Worm (Caenorhabditis elegans) whole organism, L4 larva: ENCODE measurements around the gene Y38H6C.16.
A peak's percentile ranks its signal among the peaks of the same experiment; 100 is the strongest.

Experiments used
- F10B5.3 ChIP-seq: sonication (generic microtip); optimal IDR thresholded peaks from 2 replicates; lab custom pipeline; 2016; ENCODE audit warnings: mild to moderate bottlenecking, missing genetic modification characterization, missing compliant biosample characterization
- F26F4.8 ChIP-seq: fragments of 200-800 bp; sonication (Bioruptor generic); conservative IDR thresholded peaks from 2 replicates; pipeline ENCODE4 v1.3.6; 2022; ENCODE audit warnings: missing genetic modification characterization, missing compliant biosample characterization
- F44E2.7 ChIP-seq: fragments of 200-800 bp; sonication (Bioruptor generic); IDR thresholded peaks from 2 replicates; pipeline ENCODE4 v2.1.2; 2022; ENCODE audit warnings: missing genetic modification characterization, missing compliant biosample characterization
- F49E8.2 ChIP-seq: sonication (generic microtip); optimal IDR thresholded peaks from 2 replicates; lab custom pipeline; 2016; ENCODE audit warnings: missing compliant biosample characterization, mild to moderate bottlenecking, missing genetic modification characterization, borderline replicate concordance
- T20F7.1 ChIP-seq: fragments of 200-800 bp; sonication (Bioruptor generic); optimal IDR thresholded peaks from 2 replicates; lab custom pipeline; 2018; ENCODE audit warnings: mild to moderate bottlenecking, missing genetic modification characterization, missing compliant biosample characterization
- aha-1 ChIP-seq: fragments of 150-350 bp; peaks from one replicate; lab custom pipeline; 2014; ENCODE audit warnings: missing biosample characterization, missing genetic modification characterization
- aly-2 ChIP-seq: sonication (generic microtip); optimal IDR thresholded peaks from 2 replicates; lab custom pipeline; 2018; ENCODE audit warnings: missing biosample characterization, missing genetic modification characterization
- ama-1 ChIP-seq: fragments of 150-350 bp; optimal IDR thresholded peaks from 2 replicates; lab custom pipeline; 2014; ENCODE audit warnings: inconsistent platforms, mixed read lengths
- arid-1 ChIP-seq: fragments of 200-800 bp; sonication (Bioruptor generic); conservative IDR thresholded peaks from 2 replicates; pipeline ENCODE4 v1.3.6; 2022; ENCODE audit warnings: missing genetic modification reagents, missing genetic modification characterization, missing compliant biosample characterization
- ceh-82 ChIP-seq: sonication (generic microtip); optimal IDR thresholded peaks from 2 replicates; lab custom pipeline; 2017; ENCODE audit warnings: missing biosample characterization, missing genetic modification characterization
- ces-1 ChIP-seq: fragments of 150-350 bp; sonication (generic microtip); optimal IDR thresholded peaks from 4 replicates; lab custom pipeline; 2014; ENCODE audit warnings: missing biosample characterization, missing genetic modification reagents, missing genetic modification characterization
- daf-16 ChIP-seq, 3 experiments: sonication (generic microtip); optimal IDR thresholded peaks; 2 replicates each; lab custom pipeline; 2016 to 2017; ENCODE audit warnings: missing genetic modification characterization in 3 of 3, missing genetic modification reagents in 3 of 3, mild to moderate bottlenecking in 2 of 3, missing compliant biosample characterization in 2 of 3, missing biosample characterization in 1 of 3, moderate library complexity in 1 of 3
- daf-19 ChIP-seq: fragments of 200-800 bp; sonication (Bioruptor generic); conservative IDR thresholded peaks from 2 replicates; pipeline ENCODE4 v1.3.6; 2022; ENCODE audit warnings: missing genetic modification characterization, missing compliant biosample characterization
- dmd-9 ChIP-seq: fragments of 200-800 bp; sonication (Bioruptor generic); IDR thresholded peaks from 2 replicates; pipeline ENCODE4 v1.3.6; 2022; ENCODE audit warnings: missing genetic modification reagents, missing genetic modification characterization, missing compliant biosample characterization
- duxl-1 ChIP-seq: sonication (generic microtip); optimal IDR thresholded peaks from 2 replicates; lab custom pipeline; 2016; ENCODE audit warnings: mild to moderate bottlenecking, missing genetic modification characterization, moderate library complexity, missing compliant biosample characterization; ENCODE audit not compliant: poor library complexity
- dve-1 ChIP-seq: sonication (generic microtip); optimal IDR thresholded peaks from 2 replicates; lab custom pipeline; 2017; ENCODE audit warnings: antibody characterized with exemption, mild to moderate bottlenecking, missing genetic modification characterization, missing compliant biosample characterization; ENCODE audit not compliant: insufficient read depth
- hif-1 ChIP-seq, 2 experiments: sonication (generic microtip); optimal IDR thresholded peaks; 2 replicates each; lab custom pipeline; 2016 to 2017; ENCODE audit warnings: missing compliant biosample characterization in 2 of 2, missing genetic modification characterization in 2 of 2, missing genetic modification reagents in 2 of 2, missing genotype in 2 of 2, mild to moderate bottlenecking in 1 of 2
- jun-1 ChIP-seq: fragments of 150-350 bp; optimal IDR thresholded peaks from 2 replicates; lab custom pipeline; 2014; ENCODE audit warnings: missing biosample characterization, missing genetic modification reagents, missing genetic modification characterization
- lim-7 ChIP-seq: fragments of 200-800 bp; sonication (Bioruptor generic); IDR thresholded peaks from 2 replicates; pipeline ENCODE4 v1.3.6; 2022; ENCODE audit warnings: missing genetic modification characterization, missing compliant biosample characterization
- lin-29 ChIP-seq: fragments of 200-800 bp; sonication (Bioruptor generic); IDR thresholded peaks from 2 replicates; pipeline ENCODE4 v1.3.6; 2022; ENCODE audit warnings: missing genetic modification reagents, missing genetic modification characterization, missing compliant biosample characterization
- lin-38 ChIP-seq: fragments of 200-800 bp; sonication (Bioruptor generic); IDR thresholded peaks from 2 replicates; pipeline ENCODE4 v1.3.6; 2022; ENCODE audit warnings: missing genetic modification reagents, missing genetic modification characterization, missing compliant biosample characterization
- madf-5 ChIP-seq, 2 experiments: fragments of 200-800 bp; sonication (Bioruptor generic); IDR thresholded peaks; 2 replicates each; pipeline ENCODE4 v1.3.6; 2022; ENCODE audit warnings: missing compliant biosample characterization in 2 of 2, missing genetic modification characterization in 2 of 2
- mes-2 ChIP-seq: sonication (generic microtip); optimal IDR thresholded peaks from 2 replicates; lab custom pipeline; 2016; ENCODE audit warnings: missing genotype, mild to moderate bottlenecking, missing genetic modification characterization, missing compliant biosample characterization; ENCODE audit not compliant: poor library complexity, severe bottlenecking
- mxl-3 ChIP-seq: fragments of 200-800 bp; sonication (Bioruptor generic); optimal IDR thresholded peaks from 2 replicates; lab custom pipeline; 2018; ENCODE audit warnings: mild to moderate bottlenecking, missing genetic modification characterization, missing compliant biosample characterization
- nhr-102 ChIP-seq: sonication (generic microtip); optimal IDR thresholded peaks from 2 replicates; lab custom pipeline; 2016; ENCODE audit warnings: mild to moderate bottlenecking, missing genetic modification characterization, moderate library complexity, missing compliant biosample characterization
- nhr-111 ChIP-seq: fragments of 200-800 bp; sonication (Bioruptor generic); optimal IDR thresholded peaks from 2 replicates; lab custom pipeline; 2018; ENCODE audit warnings: mild to moderate bottlenecking, missing genetic modification characterization, missing compliant biosample characterization
- nhr-28 ChIP-seq: fragments of 150-350 bp; optimal IDR thresholded peaks from 2 replicates; lab custom pipeline; 2014; ENCODE audit warnings: missing biosample characterization, missing genetic modification characterization
- nhr-6 ChIP-seq: fragments of 150-350 bp; optimal IDR thresholded peaks from 2 replicates; lab custom pipeline; 2014; ENCODE audit warnings: missing biosample characterization, missing genetic modification characterization
- nhr-77 ChIP-seq: fragments of 150-350 bp; optimal IDR thresholded peaks from 2 replicates; lab custom pipeline; 2014; ENCODE audit warnings: missing biosample characterization, missing genetic modification characterization
- pqm-1 ChIP-seq: sonication (generic microtip); optimal IDR thresholded peaks from 2 replicates; lab custom pipeline; 2017; ENCODE audit warnings: missing biosample characterization, missing genetic modification characterization
- spr-1 ChIP-seq: sonication (generic microtip); optimal IDR thresholded peaks from 2 replicates; lab custom pipeline; 2016; ENCODE audit warnings: mild to moderate bottlenecking, missing genetic modification characterization, missing compliant biosample characterization
- spr-3 ChIP-seq: fragments of 200-800 bp; sonication (Bioruptor generic); optimal IDR thresholded peaks from 2 replicates; lab custom pipeline; 2018; ENCODE audit warnings: mild to moderate bottlenecking, missing genetic modification characterization, missing compliant biosample characterization
- tag-97 ChIP-seq: fragments of 200-800 bp; sonication (Bioruptor generic); IDR thresholded peaks from 2 replicates; pipeline ENCODE4 v1.3.6; 2022; ENCODE audit warnings: missing genetic modification characterization, missing compliant biosample characterization
- unc-130 ChIP-seq: sonication (generic microtip); optimal IDR thresholded peaks from 2 replicates; lab custom pipeline; 2016; ENCODE audit warnings: missing genetic modification reagents, missing genetic modification characterization, missing compliant biosample characterization
- unc-39 ChIP-seq: sonication (generic microtip); optimal IDR thresholded peaks from 2 replicates; lab custom pipeline; 2017; ENCODE audit warnings: missing biosample characterization, missing genetic modification characterization
- zag-1 ChIP-seq: fragments of 150-350 bp; optimal IDR thresholded peaks from 2 replicates; lab custom pipeline; 2014; ENCODE audit warnings: missing biosample characterization, missing genetic modification characterization
- zfp-3 ChIP-seq: fragments of 200-800 bp; sonication (Bioruptor generic); conservative IDR thresholded peaks from 2 replicates; pipeline ENCODE4 v1.3.6; 2022; ENCODE audit warnings: missing genetic modification reagents, missing genetic modification characterization, missing compliant biosample characterization
- zip-11 ChIP-seq: fragments of 200-800 bp; sonication (Bioruptor generic); IDR thresholded peaks from 2 replicates; pipeline ENCODE4 v1.3.6; 2022; ENCODE audit warnings: missing genetic modification characterization, missing compliant biosample characterization
- ztf-11 ChIP-seq: fragments of 150-350 bp; optimal IDR thresholded peaks from 2 replicates; lab custom pipeline; 2014; ENCODE audit warnings: missing biosample characterization, missing genetic modification characterization

The Y38H6C.16 gene

DNA sequence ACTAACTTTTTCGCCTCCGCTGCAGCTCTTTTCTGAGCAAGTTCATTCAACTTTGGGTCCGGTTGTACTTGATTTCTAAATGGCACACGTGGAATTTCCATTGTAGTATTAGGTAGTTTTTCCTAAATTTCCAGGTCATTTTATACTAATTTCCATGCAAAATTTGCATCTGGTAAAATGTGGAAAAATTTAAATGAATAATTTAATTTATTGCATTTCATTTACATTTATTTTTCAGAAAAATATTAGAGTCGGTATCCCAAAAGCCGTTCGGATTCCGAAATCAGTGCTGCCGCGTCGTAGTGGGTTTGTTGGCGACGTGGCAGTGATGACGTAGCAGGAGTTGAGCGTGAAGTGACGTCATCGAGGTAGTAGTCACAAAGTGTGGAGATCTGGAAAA, 7.9 kb upstream of the Y38H6C.16 start, which contains the start of gene Y38H6C.18:
Y38H6C.18 (minus strand) TSS at position 101 of the 400 bp plus-strand sequence.
- no peak for TF ChIP-seq aly-2
- TF ChIP-seq dve-1 (tag; lab: Kevin White, UChicago) = no peak
- TF ChIP-seq mxl-3 = no peak
- TF ChIP-seq zip-11 (GFP tag; lab: Robert Waterston, UW) = no peak
- TF ChIP-seq unc-39 (tag; lab: Kevin White, UChicago) = no peak
- TF ChIP-seq ama-1 (lab: Kevin White, UChicago) = no peak
- no peak for TF ChIP-seq F44E2.7 (GFP tag; lab: Robert Waterston, UW)
- no peak for TF ChIP-seq madf-5 (GFP tag; IDR thresholded peaks at IDR 0.05; lab: Robert Waterston, UW)
- TF ChIP-seq unc-130 (GFP tag; lab: Kevin White, UChicago) = no peak
- TF ChIP-seq ces-1 (GFP tag; lab: Kevin White, UChicago) = no peak
- no peak for TF ChIP-seq lim-7 (GFP tag; lab: Robert Waterston, UW)
- TF ChIP-seq F10B5.3 (tag; lab: Kevin White, UChicago) = no peak
- no peak for TF ChIP-seq ceh-82
- TF ChIP-seq hif-1 (tag; optimal IDR thresholded peaks at IDR 0.05; lab: Kevin White, UChicago) = no peak
- TF ChIP-seq zag-1 = no peak
- TF ChIP-seq zfp-3 = no peak
- TF ChIP-seq nhr-6 (tag; lab: Kevin White, UChicago) = no peak

DNA sequence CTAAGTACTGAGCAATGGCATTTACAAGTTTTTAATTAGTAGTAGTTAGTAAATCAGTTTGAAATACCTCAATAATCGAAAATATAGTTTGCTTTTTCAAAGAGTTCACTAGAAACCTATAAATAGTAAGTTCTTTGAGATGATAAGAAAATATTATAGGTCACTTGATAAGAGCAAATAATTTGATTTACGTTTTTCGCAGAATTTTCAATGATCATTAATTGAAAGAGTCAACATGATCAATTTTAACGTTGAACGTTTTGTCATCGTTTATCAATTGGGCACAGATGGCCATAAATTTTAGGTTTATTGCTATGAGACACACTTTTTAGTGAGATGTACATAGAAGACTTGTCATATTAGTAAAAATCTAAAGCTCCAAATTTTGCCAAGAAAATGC, 6.6 kb upstream of the Y38H6C.16 start:
- no peak for TF ChIP-seq nhr-111 (GFP tag; lab: Kevin White, UChicago)
- TF ChIP-seq pqm-1 (tag; lab: Kevin White, UChicago) = peak; percentile 2
- TF ChIP-seq daf-16 (GFP tag; optimal IDR thresholded peaks at IDR 0.05; lab: Kevin White, UChicago) = no peak
- TF ChIP-seq daf-16 (tag; optimal IDR thresholded peaks at IDR 0.05; lab: Kevin White, UChicago) = peak; percentile 71
- no peak for TF ChIP-seq F49E8.2 (tag; lab: Kevin White, UChicago)
- TF ChIP-seq, all 104 proteins: peak for 2

DNA sequence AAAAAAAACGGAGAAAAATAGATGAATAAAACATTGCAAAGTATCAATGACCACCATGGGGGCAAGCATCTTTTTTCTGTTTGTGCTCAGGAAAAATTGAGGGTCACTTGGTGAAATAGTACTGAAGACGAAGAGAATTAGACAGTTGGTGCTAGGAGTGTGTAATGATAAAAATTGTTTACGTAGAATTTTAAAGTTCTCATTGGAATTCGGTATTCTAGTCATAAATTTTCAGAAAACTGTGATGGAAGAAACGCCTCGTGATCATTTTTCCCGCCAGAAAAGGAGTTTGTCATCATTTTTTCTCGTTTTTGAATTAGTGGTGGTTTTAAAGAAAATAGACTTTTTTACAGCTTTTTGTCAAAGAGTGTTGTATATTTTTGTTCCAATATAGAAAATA, 5.5 kb upstream of the Y38H6C.16 start:
- no peak for TF ChIP-seq daf-16 (GFP tag; optimal IDR thresholded peaks at IDR 0.05; lab: Kevin White, UChicago)
- TF ChIP-seq daf-16 (tag; optimal IDR thresholded peaks at IDR 0.05; lab: Kevin White, UChicago) = peak; percentile 84
- TF ChIP-seq zip-11 (GFP tag; lab: Robert Waterston, UW) = no peak
- TF ChIP-seq dmd-9 (GFP tag; lab: Robert Waterston, UW) = no peak
- peak; percentile 23 for TF ChIP-seq nhr-77 (tag; lab: Kevin White, UChicago)
- TF ChIP-seq nhr-28 (tag; lab: Kevin White, UChicago) = peak; percentile 56
- no peak for TF ChIP-seq lin-38 (GFP tag; lab: Robert Waterston, UW)
- no peak for TF ChIP-seq lim-7 (GFP tag; lab: Robert Waterston, UW)
- no peak for TF ChIP-seq aha-1 (tag; lab: Kevin White, UChicago)

DNA sequence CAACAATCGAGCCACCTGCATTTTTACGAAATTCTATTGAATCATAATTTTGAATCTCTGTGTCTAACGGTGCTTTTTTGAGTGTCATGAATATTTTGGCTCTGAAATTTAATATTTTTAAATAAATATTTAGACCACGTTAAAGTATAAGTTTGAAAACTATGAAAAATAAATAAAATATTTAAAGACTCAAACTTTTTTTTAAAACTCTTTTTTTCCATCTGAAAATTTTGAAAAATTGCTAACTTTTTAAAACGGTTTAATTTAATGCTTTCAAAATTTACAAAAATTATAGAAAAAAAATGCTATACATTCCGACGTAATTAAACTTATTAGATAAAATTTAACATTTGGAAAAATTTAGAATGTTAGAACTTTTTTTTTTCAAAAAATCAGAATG, 4.9 kb upstream of the Y38H6C.16 start, which contains the start of gene slc-36.3:
slc-36.3 (minus strand) TSS at position 101 of the 400 bp plus-strand sequence.
- TF ChIP-seq arid-1 (GFP tag; lab: Robert Waterston, UW) = no peak
- TF ChIP-seq spr-1 = no peak
- TF ChIP-seq lin-29 (GFP tag; lab: Robert Waterston, UW) = no peak
- no peak for TF ChIP-seq F26F4.8 (GFP tag; lab: Robert Waterston, UW)
- no peak for TF ChIP-seq tag-97 (GFP tag; lab: Robert Waterston, UW)
- no peak for TF ChIP-seq spr-3 (GFP tag; lab: Kevin White, UChicago)
- no peak for TF ChIP-seq duxl-1 (tag; lab: Kevin White, UChicago)
- no peak for TF ChIP-seq T20F7.1 (GFP tag; lab: Kevin White, UChicago)
- no peak for TF ChIP-seq mes-2
- no peak for TF ChIP-seq aly-2
- TF ChIP-seq jun-1 (tag; lab: Kevin White, UChicago) = no peak
- no peak for TF ChIP-seq daf-16 (GFP tag; optimal IDR thresholded peaks at IDR 0.05; lab: Kevin White, UChicago)
- TF ChIP-seq daf-16 (tag; optimal IDR thresholded peaks at IDR 0.05; lab: Kevin White, UChicago) = no peak
- no peak for TF ChIP-seq ztf-11
- no peak for TF ChIP-seq nhr-102 (tag; lab: Kevin White, UChicago)
- TF ChIP-seq daf-19 = no peak
